Fruit fly (Drosophila melanogaster) S2 (cell line): ENCODE measurements around the gene kibra.

ENCODE experiments used
- CG8478 ChIP-seq: fragments of >200 bp; optimal IDR thresholded peaks from 2 replicates; lab custom pipeline; 2018
- CTCF ChIP-seq, 2 experiments: fragments of >200 bp; optimal IDR thresholded peaks; 2 replicates each; lab custom pipeline; 2018

DNA sequence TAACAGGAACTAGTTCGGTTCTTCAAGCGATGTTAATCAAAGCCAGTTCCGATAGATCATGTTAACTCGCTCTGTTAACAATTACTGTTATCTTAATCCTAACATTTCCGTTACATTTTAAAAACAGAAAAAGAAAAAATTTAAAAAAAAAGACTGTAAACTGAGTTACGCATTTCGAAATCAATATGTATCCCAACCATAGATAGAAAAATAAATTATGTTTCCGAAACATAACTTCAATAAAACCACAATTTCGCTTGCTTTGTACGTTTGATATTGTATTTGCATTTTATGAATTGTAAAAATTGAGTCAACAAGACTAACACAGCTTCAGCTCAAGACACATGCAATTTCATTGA, 419 bp upstream of the kibra start:
- TF ChIP-seq CG8478 (lab: Kevin White, UChicago), result no peak
- TF ChIP-seq CTCF (optimal IDR thresholded peaks at IDR 0.05; lab: Kevin White, UChicago), result no peak
